Worm (Caenorhabditis elegans) whole organism, L4 larva: Measurements from ENCODE around the gene Y54G2A.16.
"Not testable (repeated sequence)": the region's sequence is repeated elsewhere in the genome, so short reads cannot be mapped to it uniquely, and the experiment has no call there.

Experiments
- D1046.2 ChIP-seq: fragments of 200-800 bp; sonication (Bioruptor generic); IDR thresholded peaks from 2 replicates; pipeline ENCODE4 v1.3.6; 2022; ENCODE audit warnings: missing genetic modification characterization, missing compliant biosample characterization
- F37D6.2 ChIP-seq: sonication (generic microtip); optimal IDR thresholded peaks from 2 replicates; lab custom pipeline; 2016; ENCODE audit warnings: mild to moderate bottlenecking, missing genetic modification characterization, missing compliant biosample characterization
- F44E2.7 ChIP-seq: fragments of 200-800 bp; sonication (Bioruptor generic); IDR thresholded peaks from 2 replicates; pipeline ENCODE4 v2.1.2; 2022; ENCODE audit warnings: missing genetic modification characterization, missing compliant biosample characterization
- T20F7.1 ChIP-seq: fragments of 200-800 bp; sonication (Bioruptor generic); optimal IDR thresholded peaks from 2 replicates; lab custom pipeline; 2018; ENCODE audit warnings: mild to moderate bottlenecking, missing genetic modification characterization, missing compliant biosample characterization
- T26A8.4 ChIP-seq: fragments of 200-800 bp; sonication (Bioruptor generic); IDR thresholded peaks from 2 replicates; pipeline ENCODE4 v1.3.6; 2022; ENCODE audit warnings: missing genetic modification characterization, missing compliant biosample characterization
- Y48G9A.11 ChIP-seq: fragments of 200-800 bp; sonication (Bioruptor generic); IDR thresholded peaks from 2 replicates; pipeline ENCODE4 v1.3.6; 2022; ENCODE audit warnings: missing genetic modification reagents, missing genetic modification characterization, missing compliant biosample characterization
- Y5F2A.4 ChIP-seq: fragments of 200-800 bp; sonication (Bioruptor generic); optimal IDR thresholded peaks from 2 replicates; lab custom pipeline; 2018; ENCODE audit warnings: mild to moderate bottlenecking, missing genetic modification characterization, missing compliant biosample characterization
- ZK337.2 ChIP-seq: fragments of 200-800 bp; sonication (Bioruptor generic); IDR thresholded peaks from 2 replicates; pipeline ENCODE4 v1.3.6; 2022; ENCODE audit warnings: missing genetic modification reagents, missing genetic modification characterization, missing compliant biosample characterization
- aha-1 ChIP-seq: fragments of 150-350 bp; peaks from one replicate; lab custom pipeline; 2014; ENCODE audit warnings: missing biosample characterization, missing genetic modification characterization
- ama-1 ChIP-seq: fragments of 150-350 bp; optimal IDR thresholded peaks from 2 replicates; lab custom pipeline; 2014; ENCODE audit warnings: inconsistent platforms, mixed read lengths
- arid-1 ChIP-seq: fragments of 200-800 bp; sonication (Bioruptor generic); conservative IDR thresholded peaks from 2 replicates; pipeline ENCODE4 v1.3.6; 2022; ENCODE audit warnings: missing genetic modification reagents, missing genetic modification characterization, missing compliant biosample characterization
- ceh-20 ChIP-seq: fragments of 200-800 bp; sonication (Bioruptor generic); IDR thresholded peaks from 2 replicates; pipeline ENCODE4 v1.3.6; 2022; ENCODE audit warnings: missing genetic modification reagents, missing genetic modification characterization, missing compliant biosample characterization
- ctbp-1 ChIP-seq: fragments of 200-800 bp; sonication (Bioruptor generic); IDR thresholded peaks from 2 replicates; pipeline ENCODE4 v1.3.6; 2022; ENCODE audit warnings: missing genetic modification reagents, missing genetic modification characterization, missing compliant biosample characterization
- daf-16 ChIP-seq, 3 experiments: sonication (generic microtip); optimal IDR thresholded peaks; 2 replicates each; lab custom pipeline; 2016 to 2017; ENCODE audit warnings: missing genetic modification characterization in 3 of 3, missing genetic modification reagents in 3 of 3, mild to moderate bottlenecking in 2 of 3, missing compliant biosample characterization in 2 of 3, missing biosample characterization in 1 of 3, moderate library complexity in 1 of 3
- dmd-6 ChIP-seq: fragments of 200-800 bp; sonication (Bioruptor generic); IDR thresholded peaks from 2 replicates; pipeline ENCODE4 v1.3.6; 2022; ENCODE audit warnings: missing genetic modification reagents, missing genetic modification characterization, missing compliant biosample characterization
- dmd-8 ChIP-seq: fragments of 200-800 bp; sonication (Bioruptor generic); IDR thresholded peaks from 2 replicates; pipeline ENCODE4 v1.3.6; 2022; ENCODE audit warnings: missing genetic modification characterization, missing compliant biosample characterization
- dmd-9 ChIP-seq: fragments of 200-800 bp; sonication (Bioruptor generic); IDR thresholded peaks from 2 replicates; pipeline ENCODE4 v1.3.6; 2022; ENCODE audit warnings: missing genetic modification reagents, missing genetic modification characterization, missing compliant biosample characterization
- dpl-1 ChIP-seq: fragments of 150-350 bp; optimal IDR thresholded peaks from 2 replicates; lab custom pipeline; 2014; ENCODE audit warnings: missing biosample characterization, missing genetic modification reagents, missing genetic modification characterization
- gei-8 ChIP-seq: fragments of 200-800 bp; sonication (Bioruptor generic); optimal IDR thresholded peaks from 2 replicates; lab custom pipeline; 2018; ENCODE audit warnings: mild to moderate bottlenecking, missing genetic modification characterization, missing compliant biosample characterization
- hlh-11 ChIP-seq: fragments of 200-800 bp; sonication (Bioruptor generic); optimal IDR thresholded peaks from 2 replicates; lab custom pipeline; 2018; ENCODE audit warnings: mild to moderate bottlenecking, missing genetic modification characterization, missing compliant biosample characterization
- hmg-1.1 ChIP-seq: fragments of 200-800 bp; sonication (Bioruptor generic); IDR thresholded peaks from 2 replicates; pipeline ENCODE4 v1.3.6; 2022; ENCODE audit warnings: missing genetic modification reagents, missing genetic modification characterization, missing compliant biosample characterization
- jun-1 ChIP-seq: fragments of 150-350 bp; optimal IDR thresholded peaks from 2 replicates; lab custom pipeline; 2014; ENCODE audit warnings: missing biosample characterization, missing genetic modification reagents, missing genetic modification characterization
- lin-29 ChIP-seq: fragments of 200-800 bp; sonication (Bioruptor generic); IDR thresholded peaks from 2 replicates; pipeline ENCODE4 v1.3.6; 2022; ENCODE audit warnings: missing genetic modification reagents, missing genetic modification characterization, missing compliant biosample characterization
- lin-38 ChIP-seq: fragments of 200-800 bp; sonication (Bioruptor generic); IDR thresholded peaks from 2 replicates; pipeline ENCODE4 v1.3.6; 2022; ENCODE audit warnings: missing genetic modification reagents, missing genetic modification characterization, missing compliant biosample characterization
- lsy-2 ChIP-seq, 2 experiments: fragments of 150-350 bp in 1 of 2; sonication (generic microtip) in 1 of 2; optimal IDR thresholded peaks; 2 replicates each; lab custom pipeline; 2014 to 2017; ENCODE audit warnings: missing biosample characterization in 2 of 2, missing genetic modification characterization in 2 of 2
- madf-5 ChIP-seq, 2 experiments: fragments of 200-800 bp; sonication (Bioruptor generic); IDR thresholded peaks; 2 replicates each; pipeline ENCODE4 v1.3.6; 2022; ENCODE audit warnings: missing compliant biosample characterization in 2 of 2, missing genetic modification characterization in 2 of 2
- madf-9 ChIP-seq: fragments of 200-800 bp; sonication (Bioruptor generic); conservative IDR thresholded peaks from 2 replicates; pipeline ENCODE4 v1.3.6; 2022; ENCODE audit warnings: missing genetic modification reagents, missing genetic modification characterization, missing compliant biosample characterization
- mes-2 ChIP-seq: sonication (generic microtip); optimal IDR thresholded peaks from 2 replicates; lab custom pipeline; 2016; ENCODE audit warnings: missing genotype, mild to moderate bottlenecking, missing genetic modification characterization, missing compliant biosample characterization; ENCODE audit not compliant: poor library complexity, severe bottlenecking
- nhr-11 ChIP-seq: fragments of 150-350 bp; optimal IDR thresholded peaks from 2 replicates; lab custom pipeline; 2014; ENCODE audit warnings: missing biosample characterization, missing genetic modification characterization
- nhr-42 ChIP-seq: fragments of 200-800 bp; sonication (Bioruptor generic); IDR thresholded peaks from 2 replicates; pipeline ENCODE4 v1.3.6; 2022; ENCODE audit warnings: missing genetic modification characterization, missing compliant biosample characterization
- pha-4 ChIP-seq, 2 experiments: fragments of 150-350 bp in 1 of 2; fragments of 200-800 bp in 1 of 2; sonication (Bioruptor generic) in 1 of 2; IDR thresholded peaks in 1 of 2; optimal IDR thresholded peaks in 1 of 2; 2 replicates each; pipeline versions ENCODE4 v1.3.6 to Lab custom; 2014 to 2022; ENCODE audit warnings: missing genetic modification characterization in 2 of 2, missing genetic modification reagents in 2 of 2, missing biosample characterization in 1 of 2, missing compliant biosample characterization in 1 of 2
- php-3 ChIP-seq: fragments of 200-800 bp; sonication (Bioruptor generic); IDR thresholded peaks from 2 replicates; pipeline ENCODE4 v1.3.6; 2022; ENCODE audit warnings: missing genetic modification reagents, missing genetic modification characterization, missing compliant biosample characterization
- rbr-2 ChIP-seq: sonication (generic microtip); optimal IDR thresholded peaks from 2 replicates; lab custom pipeline; 2016; ENCODE audit warnings: missing genotype, missing genetic modification characterization, missing compliant biosample characterization
- set-16 ChIP-seq: fragments of 200-800 bp; sonication (Bioruptor generic); IDR thresholded peaks from 2 replicates; pipeline ENCODE4 v1.3.6; 2022; ENCODE audit warnings: missing genetic modification reagents, missing genetic modification characterization, missing compliant biosample characterization
- snpc-4 ChIP-seq: fragments of 150-350 bp; optimal IDR thresholded peaks from 2 replicates; lab custom pipeline; 2014; ENCODE audit warnings: missing biosample characterization, missing genetic modification characterization
- tra-1 ChIP-seq: fragments of 200-800 bp; sonication (Bioruptor generic); IDR thresholded peaks from 2 replicates; pipeline ENCODE4 v1.3.6; 2022; ENCODE audit warnings: missing genetic modification reagents, missing genetic modification characterization, missing compliant biosample characterization
- vab-7 ChIP-seq: fragments of 200-800 bp; sonication (Bioruptor generic); IDR thresholded peaks from 2 replicates; pipeline ENCODE4 v1.3.6; 2022; ENCODE audit warnings: missing genetic modification reagents, missing genetic modification characterization, missing compliant biosample characterization

The Y54G2A.16 gene

DNA sequence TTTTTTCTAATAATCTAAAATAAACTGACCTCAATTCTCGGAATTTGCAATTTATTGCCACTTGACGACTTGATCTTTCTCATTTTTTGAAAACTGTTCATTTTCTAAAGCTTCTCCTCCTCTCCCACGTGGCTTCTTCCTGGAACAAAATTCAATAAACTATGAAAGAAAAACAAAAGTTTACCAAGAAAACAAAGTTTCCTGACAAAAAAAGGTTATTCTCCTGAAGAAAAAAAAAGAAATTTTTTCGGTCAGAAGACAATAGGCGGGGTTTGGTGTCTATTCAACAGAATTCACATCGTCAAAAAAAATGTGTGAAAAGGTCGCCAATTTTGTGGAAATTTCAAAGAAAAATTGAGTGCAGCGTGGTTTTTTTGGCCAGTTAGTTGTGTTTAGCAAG lies at the start of gene Y54G2A.16:
TSS of gene Y54G2A.16 (minus strand) at position 101 of the 400 bp plus-strand sequence.
- TF ChIP-seq lin-38, result no peak
- no peak for TF ChIP-seq nhr-42 (GFP tag; lab: Robert Waterston, UW)
- no peak for TF ChIP-seq snpc-4 (tag; lab: Kevin White, UChicago)
- no peak for TF ChIP-seq gei-8 (GFP tag; lab: Kevin White, UChicago)
- TF ChIP-seq dmd-8 (GFP tag; lab: Robert Waterston, UW), result no peak
- no peak for TF ChIP-seq pha-4 (GFP tag; IDR thresholded peaks at IDR 0.05; lab: Robert Waterston, UW)
- no peak for TF ChIP-seq pha-4 (tag; optimal IDR thresholded peaks at IDR 0.05; lab: Kevin White, UChicago)

DNA sequence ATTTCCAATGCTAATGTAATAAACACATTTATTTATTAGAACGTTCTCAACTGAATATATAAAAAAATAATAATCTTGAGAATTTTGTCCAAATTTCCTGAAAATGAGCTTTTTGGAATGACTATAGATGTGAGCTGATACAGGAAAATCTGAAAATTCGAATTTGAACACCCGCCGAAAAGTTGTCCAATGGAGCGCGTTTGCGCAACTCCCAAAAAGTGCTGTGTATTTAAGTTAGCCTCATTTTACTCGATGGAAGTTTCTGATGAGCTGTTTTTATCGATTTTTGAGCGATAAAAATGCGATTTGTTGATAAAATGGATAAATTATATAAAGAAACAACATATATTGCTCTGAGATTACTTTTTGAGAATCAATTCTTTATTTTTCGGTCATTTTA lies 37.3 kb upstream of the Y54G2A.16 start:
- peak; percentile 5 for TF ChIP-seq dpl-1
- TF ChIP-seq hmg-1.1 (GFP tag; lab: Robert Waterston, UW), result 0 out of 2 replicates have a peak, but pooled peaks have one; percentile 20
- TF ChIP-seq lin-38, result peak; percentile 92

DNA sequence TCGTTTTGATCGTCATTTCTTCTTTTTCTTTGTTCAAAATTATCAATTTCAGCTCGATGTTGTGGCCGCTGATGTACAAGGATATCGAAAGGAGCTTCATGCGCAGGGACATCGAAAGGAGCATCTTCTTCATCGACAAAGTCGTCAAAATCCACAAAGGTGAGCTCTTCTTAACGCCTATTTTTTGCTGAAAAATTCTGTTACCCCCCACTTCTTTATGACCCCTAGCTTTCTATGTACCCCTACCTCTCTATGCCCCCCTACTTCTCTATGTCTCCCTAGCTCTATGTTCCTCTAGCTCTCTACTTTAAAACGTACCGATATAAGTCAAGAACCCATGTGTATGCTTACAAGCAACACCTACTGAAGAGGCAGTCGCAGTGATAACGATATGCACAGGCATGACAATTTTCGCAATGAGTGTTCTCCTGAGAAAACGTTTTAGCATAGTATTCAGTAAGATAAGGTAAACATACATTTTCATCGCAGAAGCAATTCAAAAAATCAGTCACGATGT lies 33.1 kb upstream of the Y54G2A.16 start, which contains the start of gene Y54G2A.36:
TSS of gene Y54G2A.36 (plus strand) at position 51 of the 517 bp plus-strand sequence.
- TF ChIP-seq jun-1 (tag; lab: Kevin White, UChicago) (no peak), rbr-2 (tag; lab: Kevin White, UChicago) (no peak), madf-5 (GFP tag; IDR thresholded peaks at IDR 0.05; lab: Robert Waterston, UW) (0 out of 4 replicates have a peak, but pooled peaks of 1 of the 2 experiments have one; percentile 19), aha-1 (tag; lab: Kevin White, UChicago) (peak; percentile 51), F44E2.7 (GFP tag; lab: Robert Waterston, UW) (no peak), nhr-11 (tag; lab: Kevin White, UChicago) (no peak), Y5F2A.4 (no peak), ama-1 (lab: Kevin White, UChicago) (no peak), set-16 (GFP tag; lab: Robert Waterston, UW) (no peak)

DNA sequence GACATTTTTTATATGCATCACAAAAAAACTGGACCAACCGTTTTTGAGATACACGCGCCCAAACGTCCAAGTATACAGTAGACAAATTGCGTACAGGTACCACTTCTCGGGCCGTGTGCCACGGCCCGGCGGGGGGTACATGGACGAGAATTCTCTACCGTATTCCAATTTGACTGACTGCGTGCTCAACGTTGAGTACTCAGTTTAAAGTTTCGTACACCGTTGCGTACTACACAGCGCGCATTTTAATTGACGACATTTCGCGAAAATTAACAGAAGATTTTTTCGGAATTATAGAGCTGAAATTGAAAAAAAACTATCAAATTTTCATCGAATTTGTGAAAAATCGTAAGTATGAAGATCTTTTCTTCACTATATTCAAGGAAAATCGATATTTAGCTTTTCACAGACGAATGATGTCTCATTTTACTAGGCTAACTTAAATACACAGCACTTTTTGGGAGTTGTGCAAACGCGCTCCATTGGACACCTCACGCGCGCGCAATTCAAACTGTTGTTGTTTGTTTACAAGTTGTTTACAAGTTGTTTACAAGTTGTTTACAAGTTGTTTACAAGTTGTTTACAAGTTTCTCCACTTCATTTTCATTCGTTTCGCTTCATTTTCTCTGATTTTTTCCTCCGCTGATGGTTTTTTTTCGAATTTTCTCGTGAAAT lies 31.5 kb upstream of the Y54G2A.16 start:
- TF ChIP-seq mes-2 (tag; lab: Kevin White, UChicago) (peak; percentile 80), arid-1 (GFP tag; lab: Robert Waterston, UW) (peak; percentile 45; the same call in 1 of the 2 replicates), ceh-20 (peak; percentile 56; the same call in 1 of the 2 replicates), T20F7.1 (GFP tag; lab: Kevin White, UChicago) (peak; percentile 75), ZK337.2 (GFP tag; lab: Robert Waterston, UW) (peak; percentile 83), rbr-2 (tag; lab: Kevin White, UChicago) (peak; percentile 69), T26A8.4 (peak; percentile 79), tra-1 (GFP tag; lab: Robert Waterston, UW) (0 out of 2 replicates have a peak, but pooled peaks have one; percentile 44), madf-9 (GFP tag; lab: Robert Waterston, UW) (peak; percentile 59; the same call in 1 of the 2 replicates), pha-4 (GFP tag; IDR thresholded peaks at IDR 0.05; lab: Robert Waterston, UW) (peak; percentile 54; the same call in 1 of the 2 replicates), vab-7 (peak; percentile 54), hlh-11 (tag; lab: Kevin White, UChicago) (peak; percentile 7), dmd-9 (GFP tag; lab: Robert Waterston, UW) (peak; percentile 90), Y48G9A.11 (peak; percentile 58), dmd-6 (GFP tag; lab: Robert Waterston, UW) (peak; percentile 48), ctbp-1 (GFP tag; lab: Robert Waterston, UW) (peak; percentile 31; the same call in 1 of the 2 replicates), php-3 (GFP tag; lab: Robert Waterston, UW) (0 out of 2 replicates have a peak, but pooled peaks have one; percentile 6), lsy-2 (tag; optimal IDR thresholded peaks at IDR 0.05; lab: Kevin White, UChicago) (peak in 1 of 2 experiments; percentile 77), F37D6.2 (tag; lab: Kevin White, UChicago) (peak; percentile 72), lin-38 (peak; percentile 93), hmg-1.1 (GFP tag; lab: Robert Waterston, UW) (peak; percentile 63; the same call in 1 of the 2 replicates), dpl-1 (peak; percentile 30), nhr-42 (GFP tag; lab: Robert Waterston, UW) (peak; percentile 80), D1046.2 (GFP tag; lab: Robert Waterston, UW) (peak; percentile 47; the same call in 1 of the 2 replicates), daf-16 (tag; optimal IDR thresholded peaks at IDR 0.05; lab: Kevin White, UChicago) (peak; percentile 26), lin-29 (GFP tag; lab: Robert Waterston, UW) (peak; percentile 41; the same call in 1 of the 2 replicates)
- TF ChIP-seq pha-4 (tag; optimal IDR thresholded peaks at IDR 0.05; lab: Kevin White, UChicago); daf-16 (GFP tag; optimal IDR thresholded peaks at IDR 0.05; lab: Kevin White, UChicago): not testable (repeated sequence)
